Worm (Caenorhabditis elegans): Measurements from ENCODE around the gene pqn-42.

DNA sequence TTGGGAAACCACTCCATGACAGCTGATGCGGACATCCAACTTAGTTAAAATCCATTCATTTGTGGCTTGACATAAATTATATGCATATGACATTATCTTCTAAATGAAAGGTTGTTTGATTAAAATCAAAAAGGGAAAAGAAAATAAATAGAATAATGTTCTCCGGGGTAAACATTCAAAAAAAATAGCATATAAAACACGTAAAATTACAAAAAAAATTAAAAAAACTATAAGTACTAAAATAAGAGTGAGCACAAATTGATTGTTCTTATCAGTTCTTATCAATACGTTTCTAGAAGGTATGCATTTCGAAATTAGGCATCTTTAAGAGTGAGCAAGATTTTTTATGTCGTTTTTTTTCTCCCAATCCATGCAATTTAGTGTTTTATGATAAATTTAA is 46.1 kb downstream of the pqn-42 start, which contains the start of gene fbxa-182:
- no peak for TF ChIP-seq pha-4 (tag; optimal IDR thresholded peaks at IDR 0.05)
- no peak for TF ChIP-seq lin-54 (GFP tag; optimal IDR thresholded peaks at IDR 0.05)
- TF ChIP-seq ztf-22 (GFP tag; optimal IDR thresholded peaks at IDR 0.05): no peak
- no peak for TF ChIP-seq attf-5 (GFP tag; optimal IDR thresholded peaks at IDR 0.05)
- no peak for TF ChIP-seq ztf-3 (GFP tag; optimal IDR thresholded peaks at IDR 0.05)
- TF ChIP-seq snpc-1.1 (tag; optimal IDR thresholded peaks at IDR 0.05; ENCODE audit: insufficient read depth): no peak
- no peak for TF ChIP-seq somi-1 (GFP tag; optimal IDR thresholded peaks at IDR 0.05)
- no peak for TF ChIP-seq ama-1 (optimal IDR thresholded peaks at IDR 0.05)
- TF ChIP-seq ama-1 (GFP tag; optimal IDR thresholded peaks at IDR 0.05): no peak
- TF ChIP-seq nfya-1 (tag; optimal IDR thresholded peaks at IDR 0.05; ENCODE audit: borderline replicate concordance, insufficient read depth): no peak
- no peak for TF ChIP-seq egl-44 (GFP tag; IDR thresholded peaks at IDR 0.05)

All from whole organism, young adult.